Fruit fly (Drosophila melanogaster) whole organism, embryonic: ENCODE measurements around the gene Ctu2.
A peak's percentile ranks its signal among the peaks of the same experiment; 100 is the strongest.

Source experiments
- Abd-B ChIP-seq: fragments of 200-800 bp; sonication (Bioruptor generic); optimal IDR thresholded peaks from 2 replicates; lab custom pipeline; 2018; ENCODE audit warnings: missing biosample characterization, mild to moderate bottlenecking, missing genetic modification characterization, moderate library complexity
- Antp ChIP-seq: fragments of 200-800 bp; sonication (Bioruptor generic); optimal IDR thresholded peaks from 3 replicates; lab custom pipeline; 2016; ENCODE audit warnings: missing biosample characterization, missing genetic modification characterization
- BtbVII ChIP-seq: fragments of 200-800 bp; sonication (Bioruptor generic); optimal IDR thresholded peaks from 3 replicates; lab custom pipeline; 2017; ENCODE audit warnings: missing biosample characterization, mild to moderate bottlenecking, missing genetic modification characterization
- CG10209 ChIP-seq: fragments of 200-800 bp; sonication (Bioruptor generic); optimal IDR thresholded peaks from 3 replicates; lab custom pipeline; 2017; ENCODE audit warnings: missing biosample characterization, mild to moderate bottlenecking, missing genetic modification characterization, missing genetic modification reagents
- CG10267 ChIP-seq: fragments of 200-800 bp; sonication (Bioruptor generic); optimal IDR thresholded peaks from 2 replicates; lab custom pipeline; 2018; ENCODE audit warnings: missing biosample characterization, mild to moderate bottlenecking, missing genetic modification characterization, moderate library complexity
- CG11695 ChIP-seq: fragments of 200-800 bp; sonication (Bioruptor generic); IDR thresholded peaks from 3 replicates; pipeline ENCODE4 v1.3.6; 2022; ENCODE audit warnings: missing biosample characterization, missing genetic modification characterization
- CG12104 ChIP-seq: fragments of 200-800 bp; sonication (Bioruptor generic); optimal IDR thresholded peaks from 3 replicates; lab custom pipeline; 2016; ENCODE audit warnings: missing biosample characterization, missing genetic modification characterization
- CG12155 ChIP-seq: fragments of 200-800 bp; sonication (Bioruptor generic); optimal IDR thresholded peaks from 3 replicates; lab custom pipeline; 2016; ENCODE audit warnings: missing biosample characterization, missing genetic modification characterization
- CG13424 ChIP-seq: fragments of 200-800 bp; sonication (Bioruptor generic); optimal IDR thresholded peaks from 2 replicates; lab custom pipeline; 2019; ENCODE audit warnings: missing biosample characterization, mild to moderate bottlenecking, missing genetic modification characterization, moderate library complexity
- CG13624 ChIP-seq: fragments of 200-800 bp; sonication (Bioruptor generic); optimal IDR thresholded peaks from 2 replicates; lab custom pipeline; 2016; ENCODE audit warnings: missing biosample characterization, missing genetic modification characterization
- CG14050 ChIP-seq: fragments of 200-800 bp; sonication (Bioruptor generic); IDR thresholded peaks from 3 replicates; pipeline ENCODE4 v1.3.6; 2022; ENCODE audit warnings: missing biosample characterization, missing genetic modification characterization
- CG15514 ChIP-seq: fragments of 200-800 bp; sonication (Bioruptor generic); optimal IDR thresholded peaks from 3 replicates; lab custom pipeline; 2017; ENCODE audit warnings: missing biosample characterization, missing genetic modification characterization, mild to moderate bottlenecking, moderate library complexity, missing genetic modification reagents
- CG1603 ChIP-seq: fragments of 200-800 bp; sonication (Bioruptor generic); optimal IDR thresholded peaks from 2 replicates; lab custom pipeline; 2019; ENCODE audit warnings: missing biosample characterization, mild to moderate bottlenecking, missing genetic modification characterization, moderate library complexity
- CG1832 ChIP-seq: fragments of 200-800 bp; sonication (Bioruptor generic); optimal IDR thresholded peaks from 2 replicates; lab custom pipeline; 2017; ENCODE audit warnings: missing biosample characterization, mild to moderate bottlenecking, missing genetic modification characterization, inconsistent platforms
- CG18599 ChIP-seq: fragments of 200-800 bp; sonication (Bioruptor generic); optimal IDR thresholded peaks from 3 replicates; lab custom pipeline; 2017; ENCODE audit warnings: missing biosample characterization, missing genetic modification characterization, mild to moderate bottlenecking, moderate library complexity, missing genetic modification reagents
- CG2120 ChIP-seq: fragments of 200-800 bp; sonication (Bioruptor generic); optimal IDR thresholded peaks from 3 replicates; lab custom pipeline; 2016; ENCODE audit warnings: missing biosample characterization, missing genetic modification characterization
- CG2202 ChIP-seq: fragments of 200-800 bp; sonication (Bioruptor generic); optimal IDR thresholded peaks from 2 replicates; lab custom pipeline; 2018; ENCODE audit warnings: missing biosample characterization, mild to moderate bottlenecking, missing genetic modification characterization
- CG30020 ChIP-seq: fragments of 200-800 bp; optimal IDR thresholded peaks from 2 replicates; lab custom pipeline; 2019; ENCODE audit warnings: missing biosample characterization, mild to moderate bottlenecking, missing genetic modification characterization, moderate library complexity
- CG30431 ChIP-seq: fragments of 200-800 bp; sonication (Bioruptor generic); optimal IDR thresholded peaks from 2 replicates; lab custom pipeline; 2017; ENCODE audit warnings: missing biosample characterization, missing genetic modification characterization
- CG33557 ChIP-seq: fragments of 200-800 bp; sonication (Bioruptor generic); optimal IDR thresholded peaks from 2 replicates; lab custom pipeline; 2019; ENCODE audit warnings: missing biosample characterization, mild to moderate bottlenecking, missing genetic modification characterization, moderate library complexity
- CG4617 ChIP-seq: fragments of 200-800 bp; sonication (Bioruptor generic); optimal IDR thresholded peaks from 3 replicates; lab custom pipeline; 2016; ENCODE audit warnings: missing biosample characterization, missing genetic modification characterization, borderline replicate concordance
- CG6791 ChIP-seq: fragments of 200-800 bp; sonication (Bioruptor generic); IDR thresholded peaks from 3 replicates; pipeline ENCODE4 v1.3.6; 2022; ENCODE audit warnings: missing biosample characterization, missing genetic modification characterization; ENCODE audit not compliant: partially characterized antibody
- CG7839 ChIP-seq: fragments of 200-800 bp; sonication (Bioruptor generic); optimal IDR thresholded peaks from 3 replicates; lab custom pipeline; 2018; ENCODE audit warnings: missing biosample characterization, mild to moderate bottlenecking, missing genetic modification characterization, moderate library complexity
- CG9609 ChIP-seq: fragments of 200-800 bp; sonication (Bioruptor generic); optimal IDR thresholded peaks from 3 replicates; lab custom pipeline; 2016; ENCODE audit warnings: missing biosample characterization, missing genetic modification characterization
- Chrac-16 ChIP-seq: fragments of 200-800 bp; sonication (Bioruptor generic); optimal IDR thresholded peaks from 3 replicates; lab custom pipeline; 2016; ENCODE audit warnings: missing biosample characterization, missing genetic modification characterization
- Dll ChIP-seq: fragments of 200-800 bp; sonication (Bioruptor generic); IDR thresholded peaks from 4 replicates; pipeline ENCODE4 v1.3.6; 2022; ENCODE audit warnings: missing biosample characterization, missing genetic modification characterization; ENCODE audit not compliant: partially characterized antibody
- E2f1 ChIP-seq: fragments of 200-800 bp; sonication (Bioruptor generic); IDR thresholded peaks from 2 replicates; pipeline ENCODE4 v1.3.6; 2022; ENCODE audit warnings: missing biosample characterization, missing genetic modification characterization
- Eip74EF ChIP-seq, 2 experiments: fragments of 200-800 bp in 1 of 2; fragments of >200 bp in 1 of 2; sonication (Bioruptor generic) in 1 of 2; optimal IDR thresholded peaks; 2 replicates each; lab custom pipeline; 2017 to 2019; ENCODE audit warnings: missing biosample characterization in 2 of 2, missing genetic modification characterization in 2 of 2, mild to moderate bottlenecking in 1 of 2, moderate library complexity in 1 of 2
- Ets65A ChIP-seq: fragments of 200-800 bp; sonication (Bioruptor generic); peaks from one replicate; lab custom pipeline; 2016; ENCODE audit warnings: missing biosample characterization, missing genetic modification characterization
- HHEX ChIP-seq: fragments of 200-800 bp; sonication (Bioruptor generic); optimal IDR thresholded peaks from 3 replicates; lab custom pipeline; 2017; ENCODE audit warnings: missing biosample characterization, mild to moderate bottlenecking, missing genetic modification characterization, missing genetic modification reagents
- HLH3B ChIP-seq: fragments of 200-800 bp; sonication (Bioruptor generic); IDR thresholded peaks from 2 replicates; pipeline ENCODE4 v1.3.6; 2022; ENCODE audit warnings: missing biosample characterization, missing genetic modification characterization
- NC2α ChIP-seq: fragments of 200-800 bp; sonication (Bioruptor generic); optimal IDR thresholded peaks from 2 replicates; lab custom pipeline; 2016; ENCODE audit warnings: missing biosample characterization, missing genetic modification characterization
- NC2β ChIP-seq: fragments of 200-800 bp; sonication (Bioruptor generic); optimal IDR thresholded peaks from 2 replicates; lab custom pipeline; 2016; ENCODE audit warnings: missing biosample characterization, missing genetic modification characterization
- NFAT ChIP-seq: fragments of 200-800 bp; sonication (Bioruptor generic); IDR thresholded peaks from 2 replicates; pipeline ENCODE4 v1.3.6; 2022; ENCODE audit warnings: missing biosample characterization, missing genetic modification characterization
- Six4 ChIP-seq: fragments of 200-800 bp; sonication (Bioruptor generic); optimal IDR thresholded peaks from 2 replicates; lab custom pipeline; 2016; ENCODE audit warnings: missing biosample characterization, missing genetic modification characterization
- Sox100B ChIP-seq: fragments of 200-800 bp; sonication (Bioruptor generic); optimal IDR thresholded peaks from 3 replicates; lab custom pipeline; 2018; ENCODE audit warnings: missing biosample characterization, mild to moderate bottlenecking, missing genetic modification characterization
- Stat92E ChIP-seq, 3 experiments: fragments of >200 bp in 2 of 3; fragments of 200-800 bp in 1 of 3; sonication (Bioruptor generic) in 1 of 3; optimal IDR thresholded peaks; 2 replicates each; lab custom pipeline; 2017 to 2019; ENCODE audit warnings: missing biosample characterization in 3 of 3, missing genetic modification characterization in 3 of 3, mild to moderate bottlenecking in 1 of 3, moderate library complexity in 1 of 3
- dm ChIP-seq: fragments of 200-800 bp; sonication (Bioruptor generic); optimal IDR thresholded peaks from 3 replicates; lab custom pipeline; 2016; ENCODE audit warnings: missing biosample characterization, missing genetic modification characterization
- ems ChIP-seq: fragments of 200-800 bp; sonication (Bioruptor generic); optimal IDR thresholded peaks from 3 replicates; lab custom pipeline; 2016; ENCODE audit warnings: missing biosample characterization, missing genetic modification characterization
- ewg ChIP-seq: fragments of 200-800 bp; sonication (Bioruptor generic); optimal IDR thresholded peaks from 3 replicates; lab custom pipeline; 2017; ENCODE audit warnings: mild to moderate bottlenecking, missing biosample characterization, missing genetic modification reagents, missing genetic modification characterization
- mld ChIP-seq: fragments of 200-800 bp; sonication (Bioruptor generic); IDR thresholded peaks from 3 replicates; pipeline ENCODE4 v1.3.6; 2022; ENCODE audit warnings: missing biosample characterization, missing genetic modification characterization; ENCODE audit not compliant: partially characterized antibody
- oc ChIP-seq: fragments of 200-800 bp; sonication (Bioruptor generic); optimal IDR thresholded peaks from 2 replicates; lab custom pipeline; 2018; ENCODE audit warnings: missing biosample characterization, mild to moderate bottlenecking, missing genetic modification characterization, moderate library complexity
- rib ChIP-seq: fragments of 200-800 bp; sonication (Bioruptor generic); IDR thresholded peaks from 2 replicates; pipeline ENCODE4 v1.3.6; 2022; ENCODE audit warnings: missing biosample characterization, missing genetic modification characterization
- sens ChIP-seq: fragments of 200-800 bp; sonication (Bioruptor generic); peaks from one replicate; lab custom pipeline; 2016; ENCODE audit warnings: missing biosample characterization, missing genetic modification characterization
- sens-2 ChIP-seq: fragments of 200-800 bp; sonication (Bioruptor generic); IDR thresholded peaks from 2 replicates; pipeline ENCODE4 v1.3.6; 2022; ENCODE audit warnings: missing biosample characterization, missing genetic modification characterization
- shn ChIP-seq: fragments of 200-800 bp; sonication (Bioruptor generic); optimal IDR thresholded peaks from 3 replicates; lab custom pipeline; 2016; ENCODE audit warnings: missing biosample characterization, missing genetic modification characterization
- sr ChIP-seq: fragments of 200-800 bp; sonication (Bioruptor generic); IDR thresholded peaks from 3 replicates; pipeline ENCODE4 v1.3.6; 2022; ENCODE audit warnings: missing biosample characterization, missing genetic modification characterization
- unpg ChIP-seq: fragments of 200-800 bp; sonication (Bioruptor generic); optimal IDR thresholded peaks from 3 replicates; lab custom pipeline; 2018; ENCODE audit warnings: missing biosample characterization, mild to moderate bottlenecking, missing genetic modification characterization, moderate library complexity
- vfl ChIP-seq: fragments of 200-800 bp; sonication (Bioruptor generic); optimal IDR thresholded peaks from 2 replicates; lab custom pipeline; 2016; ENCODE audit warnings: missing biosample characterization, missing genetic modification characterization

The Ctu2 gene

dm6 chr2L:19517154-19517814 is 24.2 kb upstream of the Ctu2 start, which contains the start of gene Hasp (continued):
- TF ChIP-seq Abd-B (GFP tag; lab: Kevin White, UChicago) (peak; percentile 41), vfl (GFP tag; lab: Kevin White, UChicago) (peak; percentile 0), CG4617 (GFP tag; lab: Kevin White, UChicago) (peak; percentile 2), mld (GFP tag; lab: Robert Waterston, UW) (peak; percentile 92), NFAT (GFP tag; lab: Robert Waterston, UW) (peak; percentile 39; the same call in 1 of the 2 replicates), CG33557 (GFP tag; lab: Kevin White, UChicago) (no peak), Chrac-16 (GFP tag; lab: Kevin White, UChicago) (peak; percentile 40), CG6791 (peak; percentile 83), CG30020 (tag; lab: Kevin White, UChicago) (peak; percentile 2), CG1832 (GFP tag; lab: Kevin White, UChicago) (no peak), shn (no peak), HLH3B (GFP tag; lab: Robert Waterston, UW) (peak; percentile 45; the same call in 1 of the 2 replicates), Dll (GFP tag; lab: Robert Waterston, UW) (peak; percentile 68), CG13624 (GFP tag; lab: Kevin White, UChicago) (peak; percentile 35), ems (GFP tag; lab: Kevin White, UChicago) (peak; percentile 49), CG11695 (GFP tag; lab: Robert Waterston, UW) (peak; percentile 48; the same call in 1 of the 3 replicates), Sox100B (no peak), CG14050 (GFP tag; lab: Robert Waterston, UW) (peak; percentile 9; the same call in 1 of the 3 replicates), CG12104 (GFP tag; lab: Kevin White, UChicago) (peak; percentile 36), CG1603 (tag; lab: Kevin White, UChicago) (peak; percentile 37), Stat92E (GFP tag; optimal IDR thresholded peaks at IDR 0.05; lab: Kevin White, UChicago) (no peak), E2f1 (GFP tag; lab: Robert Waterston, UW) (no peak), Six4 (peak; percentile 77), NC2α (GFP tag; lab: Kevin White, UChicago) (no peak), CG18599 (GFP tag; lab: Kevin White, UChicago) (peak; percentile 53), sr (GFP tag; lab: Robert Waterston, UW) (no peak), CG30431 (GFP tag; lab: Kevin White, UChicago) (no peak), HHEX (GFP tag; lab: Kevin White, UChicago) (peak; percentile 39), BtbVII (no peak), CG13424 (tag; lab: Kevin White, UChicago) (peak; percentile 51), sens-2 (GFP tag; lab: Robert Waterston, UW) (no peak), sens (GFP tag; lab: Kevin White, UChicago) (peak; percentile 88), CG2120 (GFP tag; lab: Kevin White, UChicago) (peak; percentile 39), CG2202 (tag; lab: Kevin White, UChicago) (peak; percentile 22), CG10209 (GFP tag; lab: Kevin White, UChicago) (peak; percentile 26), CG10267 (peak; percentile 69), CG7839 (tag; lab: Kevin White, UChicago) (peak; percentile 83), ewg (GFP tag; lab: Kevin White, UChicago) (peak; percentile 41), Eip74EF (GFP tag; optimal IDR thresholded peaks at IDR 0.05; lab: Kevin White, UChicago) (peak in 1 of 2 experiments; percentile 67), rib (GFP tag; lab: Robert Waterston, UW) (no peak), unpg (peak; percentile 66), CG15514 (GFP tag; lab: Kevin White, UChicago) (peak; percentile 19), Antp (GFP tag; lab: Kevin White, UChicago) (no peak), CG12155 (GFP tag; lab: Kevin White, UChicago) (peak; percentile 14), CG9609 (GFP tag; lab: Kevin White, UChicago) (no peak), Ets65A (peak; percentile 92), oc (peak; percentile 41), dm (no peak), NC2β (GFP tag; lab: Kevin White, UChicago) (no peak)
